Worm (Caenorhabditis elegans) whole organism, young adult: ENCODE measurements around the gene flp-25.
A peak's percentile ranks its signal among the peaks of the same experiment; 100 is the strongest.

Source experiments
- F33H1.4 ChIP-seq: fragments of 200-800 bp; sonication (Bioruptor generic); IDR thresholded peaks from 2 replicates; pipeline ENCODE4 v1.3.6; 2022; ENCODE audit warnings: missing genetic modification reagents, missing genetic modification characterization, missing compliant biosample characterization
- F52B5.7 ChIP-seq: sonication (generic microtip); optimal IDR thresholded peaks from 2 replicates; lab custom pipeline; 2016; ENCODE audit warnings: mild to moderate bottlenecking, missing genetic modification characterization, missing compliant biosample characterization
- ama-1 ChIP-seq, 3 experiments: fragments of 150-350 bp in 1 of 3; sonication (generic microtip) in 2 of 3; optimal IDR thresholded peaks; 2 replicates each; lab custom pipeline; 2014 to 2018; ENCODE audit warnings: missing biosample characterization in 2 of 3, missing genetic modification characterization in 2 of 3, missing genetic modification reagents in 2 of 3
- atf-7 ChIP-seq: sonication (generic microtip); optimal IDR thresholded peaks from 2 replicates; lab custom pipeline; 2017; ENCODE audit warnings: mild to moderate bottlenecking, missing genetic modification characterization, missing compliant biosample characterization
- attf-3 ChIP-seq: fragments of 200-800 bp; sonication (Bioruptor generic); conservative IDR thresholded peaks from 2 replicates; pipeline ENCODE4 v1.3.6; 2022; ENCODE audit warnings: missing genetic modification reagents, missing genetic modification characterization, missing compliant biosample characterization
- bed-1 ChIP-seq: fragments of 200-800 bp; sonication (Bioruptor generic); IDR thresholded peaks from 2 replicates; pipeline ENCODE4 v1.3.6; 2022; ENCODE audit warnings: missing genetic modification reagents, missing genetic modification characterization, missing compliant biosample characterization
- dox-1 ChIP-seq: fragments of 200-800 bp; sonication (Bioruptor generic); IDR thresholded peaks from 2 replicates; pipeline ENCODE4 v1.3.6; 2022; ENCODE audit warnings: missing genetic modification reagents, missing genetic modification characterization, missing compliant biosample characterization
- let-607 ChIP-seq, 2 experiments: fragments of 200-800 bp in 1 of 2; sonication (Bioruptor generic) in 1 of 2; sonication (generic microtip) in 1 of 2; optimal IDR thresholded peaks; 2 replicates each; lab custom pipeline; 2016 to 2018; ENCODE audit warnings: mild to moderate bottlenecking in 2 of 2, missing compliant biosample characterization in 2 of 2, missing genetic modification characterization in 2 of 2, moderate library complexity in 2 of 2, missing genotype in 1 of 2
- lin-54 ChIP-seq: fragments of 200-800 bp; sonication (Bioruptor generic); optimal IDR thresholded peaks from 2 replicates; lab custom pipeline; 2018; ENCODE audit warnings: mild to moderate bottlenecking, missing genetic modification characterization, missing compliant biosample characterization
- madf-10 ChIP-seq: sonication (generic microtip); optimal IDR thresholded peaks from 2 replicates; lab custom pipeline; 2016; ENCODE audit warnings: mild to moderate bottlenecking, missing genetic modification characterization, missing compliant biosample characterization
- mes-4 ChIP-seq: sonication (generic microtip); optimal IDR thresholded peaks from 2 replicates; lab custom pipeline; 2016; ENCODE audit warnings: missing genotype, missing genetic modification characterization, missing compliant biosample characterization
- nfya-1 ChIP-seq: sonication (generic microtip); optimal IDR thresholded peaks from 2 replicates; lab custom pipeline; 2017; ENCODE audit warnings: antibody characterized with exemption, missing compliant biosample characterization, missing genetic modification characterization, borderline replicate concordance; ENCODE audit not compliant: insufficient read depth
- snpc-4 ChIP-seq, 5 experiments: fragments of 150-350 bp in 1 of 5; sonication (generic microtip) in 4 of 5; optimal IDR thresholded peaks; 2 replicates each; lab custom pipeline; 2014 to 2018; ENCODE audit warnings: missing genetic modification characterization in 5 of 5, missing biosample characterization in 3 of 5, antibody characterized with exemption in 2 of 5, mild to moderate bottlenecking in 2 of 5, missing compliant biosample characterization in 2 of 5, missing genotype in 2 of 5, moderate library complexity in 2 of 5, missing genetic modification reagents in 1 of 5
- unc-62 ChIP-seq: fragments of 150-350 bp; optimal IDR thresholded peaks from 2 replicates; lab custom pipeline; 2014; ENCODE audit warnings: missing biosample characterization, missing genetic modification reagents, missing genetic modification characterization

DNA sequence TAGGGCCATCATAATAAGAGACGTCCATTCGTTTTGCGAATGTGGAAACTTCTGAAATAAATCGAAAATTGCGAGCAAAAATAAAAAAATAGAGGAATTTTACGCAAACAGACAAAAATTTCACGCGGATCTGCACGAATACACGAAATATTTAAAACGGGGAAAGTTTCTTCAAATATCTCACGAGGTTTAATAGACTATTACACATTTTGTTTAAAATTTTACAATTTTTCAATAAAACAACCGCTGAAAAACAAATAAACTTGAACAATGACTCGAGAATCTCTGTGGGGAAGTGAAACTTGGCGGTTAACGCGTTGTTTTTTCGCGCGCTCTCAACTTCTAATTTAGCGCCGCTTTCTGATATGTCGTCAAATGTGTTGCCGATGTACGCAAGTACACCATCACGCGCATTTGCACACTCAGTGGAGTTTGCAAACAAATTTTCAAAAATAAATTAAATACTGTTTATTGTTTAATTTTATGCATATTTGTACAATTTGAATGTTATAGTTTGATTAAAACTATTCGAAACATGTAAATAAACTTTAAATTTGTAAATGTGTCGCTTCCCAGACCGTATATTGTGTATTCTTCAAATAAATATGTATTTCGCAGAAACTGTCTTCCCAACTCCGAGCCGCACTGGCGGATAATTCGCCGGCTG lies 31.9 kb downstream of the flp-25 start, which contains the start of the genes gpr-2 and rgr-1:
- TF ChIP-seq let-607 (tag; optimal IDR thresholded peaks at IDR 0.05; lab: Kevin White, UChicago): no peak
- TF ChIP-seq atf-7: no peak
- no peak for TF ChIP-seq F52B5.7 (tag; lab: Kevin White, UChicago)
- TF ChIP-seq madf-10: no peak
- no peak for TF ChIP-seq snpc-4 (GFP tag; optimal IDR thresholded peaks at IDR 0.05; lab: Kevin White, UChicago)
- TF ChIP-seq snpc-4 (tag; optimal IDR thresholded peaks at IDR 0.05; lab: Kevin White, UChicago): peak in 3 of 4 experiments; percentile 13 to 64 (median 40)
- TF ChIP-seq F33H1.4 (GFP tag; lab: Robert Waterston, UW): peak; percentile 81
- TF ChIP-seq dox-1 (GFP tag; lab: Robert Waterston, UW): peak; percentile 86
- no peak for TF ChIP-seq nfya-1 (tag; lab: Kevin White, UChicago)
- TF ChIP-seq attf-3 (GFP tag; lab: Robert Waterston, UW): peak; percentile 37; the same call in 1 of the 2 replicates
- TF ChIP-seq unc-62 (GFP tag; lab: Kevin White, UChicago): no peak
- peak; percentile 83 for TF ChIP-seq lin-54
- TF ChIP-seq ama-1 (optimal IDR thresholded peaks at IDR 0.05; lab: Kevin White, UChicago): no peak
- TF ChIP-seq ama-1 (GFP tag; optimal IDR thresholded peaks at IDR 0.05; lab: Kevin White, UChicago): no peak
- TF ChIP-seq bed-1 (GFP tag; lab: Robert Waterston, UW): no peak
- TF ChIP-seq mes-4 (tag; lab: Kevin White, UChicago): no peak
